Worm (Caenorhabditis elegans): ENCODE measurements around the gene R09A8.1.

The R09A8.1 gene

DNA sequence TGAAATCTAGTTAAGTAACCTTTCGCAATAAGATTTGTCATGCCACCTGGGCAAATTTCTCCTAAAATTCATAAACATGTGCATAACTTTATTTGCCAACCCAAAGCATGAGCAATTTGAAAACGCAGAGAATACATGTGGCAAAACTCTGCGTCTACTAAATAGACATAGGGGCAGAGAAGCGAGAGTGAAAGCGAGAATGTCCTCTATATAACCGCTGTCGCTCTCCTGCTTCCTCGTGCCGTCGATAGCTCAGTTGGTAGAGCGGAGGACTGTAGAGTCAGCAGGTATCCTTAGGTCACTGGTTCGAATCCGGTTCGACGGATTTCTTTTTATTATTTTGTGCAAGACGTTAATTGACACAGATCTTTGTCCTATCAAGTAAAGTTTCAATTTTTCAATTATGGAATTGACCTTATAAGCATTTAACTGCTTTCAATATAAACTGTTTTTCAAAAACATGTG is 51.5 kb downstream of the R09A8.1 start (continued):
- TF ChIP-seq ztf-28 (GFP tag; IDR thresholded peaks at IDR 0.05) (peak; percentile 85), Y79H2A.3 (GFP tag; conservative IDR thresholded peaks at IDR 0.05) (peak; percentile 30; the same call in 1 of the 2 replicates), ccch-3 (GFP tag; optimal IDR thresholded peaks at IDR 0.05) (peak; percentile 34), ztf-26 (tag; optimal IDR thresholded peaks at IDR 0.05) (peak; percentile 77), rec-8 (tag; optimal IDR thresholded peaks at IDR 0.05) (peak; percentile 84 to 89), let-526 (GFP tag; IDR thresholded peaks at IDR 0.05) (peak; percentile 90), hmg-1.2 (GFP tag; IDR thresholded peaks at IDR 0.05) (peak; percentile 86), tlf-1 (GFP tag; optimal IDR thresholded peaks at IDR 0.05) (peak; percentile 52), unc-62 (GFP tag; optimal IDR thresholded peaks at IDR 0.05) (no peak), Y67H2A.10 (GFP tag; conservative IDR thresholded peaks at IDR 0.05) (peak; percentile 47; the same call in 1 of the 2 replicates), K11D2.4 (GFP tag; IDR thresholded peaks at IDR 0.05) (peak; percentile 78; the same call in 1 of the 2 replicates), ZK185.1 (tag; optimal IDR thresholded peaks at IDR 0.05; ENCODE audit: poor library complexity, severe bottlenecking) (peak; percentile 75), dpff-1 (tag; optimal IDR thresholded peaks at IDR 0.05) (peak; percentile 48), fkh-3 (tag; optimal IDR thresholded peaks at IDR 0.05) (peak; percentile 90), mxl-1 (tag; optimal IDR thresholded peaks at IDR 0.05) (peak; percentile 90), mcd-1 (GFP tag; IDR thresholded peaks at IDR 0.05) (peak; percentile 65), dpl-1 (GFP tag; optimal IDR thresholded peaks at IDR 0.05) (no peak), nhr-90 (tag; optimal IDR thresholded peaks at IDR 0.05) (peak; percentile 93), attf-6 (GFP tag; IDR thresholded peaks at IDR 0.05) (0 out of 2 replicates have a peak, but pooled peaks have one; percentile 50), zfh-2 (GFP tag; conservative IDR thresholded peaks at IDR 0.05) (peak; percentile 73), rcor-1 (GFP tag; IDR thresholded peaks at IDR 0.05) (peak; percentile 88), akir-1 (GFP tag; optimal IDR thresholded peaks at IDR 0.05) (peak; percentile 39), nfya-1 (tag; optimal IDR thresholded peaks at IDR 0.05; ENCODE audit: borderline replicate concordance, insufficient read depth) (no peak), ceh-79 (tag; optimal IDR thresholded peaks at IDR 0.05) (no peak), nhr-120 (GFP tag; IDR thresholded peaks at IDR 0.05) (peak; percentile 89; the same call in 1 of the 2 replicates), atf-7 (tag; optimal IDR thresholded peaks at IDR 0.05) (peak; percentile 73), B0336.3 (GFP tag; IDR thresholded peaks at IDR 0.05) (peak; percentile 65), mes-4 (tag; optimal IDR thresholded peaks at IDR 0.05) (peak; percentile 85), ztf-25 (GFP tag; IDR thresholded peaks at IDR 0.05) (peak; percentile 95), Y53F4B.3 (GFP tag; IDR thresholded peaks at IDR 0.05) (0 out of 2 replicates have a peak, but pooled peaks have one; percentile 51), repo-1 (tag; optimal IDR thresholded peaks at IDR 0.05) (peak; percentile 84), hmg-20 (GFP tag; IDR thresholded peaks at IDR 0.05) (peak; percentile 83), snpc-4 (GFP tag; optimal IDR thresholded peaks at IDR 0.05) (peak; percentile 79), snpc-4 (tag; optimal IDR thresholded peaks at IDR 0.05) (peak in 3 of 4 experiments; percentile 45 to 76 (median 62)), mel-28 (tag; optimal IDR thresholded peaks at IDR 0.05; ENCODE audit: borderline replicate concordance) (peak; percentile 51), F23B12.7 (tag; optimal IDR thresholded peaks at IDR 0.05; ENCODE audit: insufficient read depth) (peak; percentile 73), sdz-38 (tag; optimal IDR thresholded peaks at IDR 0.05) (no peak), bed-2 (GFP tag; IDR thresholded peaks at IDR 0.05) (0 out of 2 replicates have a peak, but pooled peaks have one; percentile 53), lsy-27 (tag; optimal IDR thresholded peaks at IDR 0.05; ENCODE audit: borderline replicate concordance, insufficient read depth) (no peak), F33H1.4 (GFP tag; IDR thresholded peaks at IDR 0.05) (no peak), B0035.1 (tag; optimal IDR thresholded peaks at IDR 0.05) (peak; percentile 75), madf-8 (GFP tag; conservative IDR thresholded peaks at IDR 0.05) (no peak; the same call in 1 of the 2 replicates), die-1 (tag; optimal IDR thresholded peaks at IDR 0.05) (peak; percentile 95), efl-1 (GFP tag; optimal IDR thresholded peaks at IDR 0.05) (no peak)
